Worm (Caenorhabditis elegans): ENCODE data around the gene C52A11.3.
A peak's percentile ranks its signal among the peaks of the same experiment; 100 is the strongest.

The C52A11.3 gene

ce11 chrII:10696060-10696459 lies 41.1 kb upstream of the C52A11.3 start:
- TF ChIP-seq aha-1 (tag) (no peak), dmd-6 (GFP tag; IDR thresholded peaks at IDR 0.05) (no peak), ces-1 (GFP tag; optimal IDR thresholded peaks at IDR 0.05) (peak; percentile 60)

ce11 chrII:10703594-10704384 lies 33.4 kb upstream of the C52A11.3 start, which contains the start of gene col-79:
Gene col-79 (plus strand): TSS chrII:10703613.
- TF ChIP-seq madf-5 (GFP tag; IDR thresholded peaks at IDR 0.05) (no peak), nhr-48 (tag; optimal IDR thresholded peaks at IDR 0.05) (no peak), mxl-3 (GFP tag; optimal IDR thresholded peaks at IDR 0.05) (no peak), egl-43 (GFP tag; IDR thresholded peaks at IDR 0.05) (no peak), unc-62 (GFP tag; optimal IDR thresholded peaks at IDR 0.05 in 1 of 2) (peak in 1 of 2 experiments; percentile 82), unc-62 (tag; optimal IDR thresholded peaks at IDR 0.05) (no peak), D1046.2 (GFP tag; IDR thresholded peaks at IDR 0.05) (0 out of 2 replicates have a peak, but pooled peaks have one; percentile 10), zfp-2 (tag; optimal IDR thresholded peaks at IDR 0.05) (no peak), set-16 (GFP tag; IDR thresholded peaks at IDR 0.05) (peak; percentile 91), duxl-1 (tag; optimal IDR thresholded peaks at IDR 0.05; ENCODE audit: poor library complexity) (no peak), ces-1 (GFP tag; optimal IDR thresholded peaks at IDR 0.05) (no peak)

ce11 chrII:10704575-10705170 lies 32.5 kb upstream of the C52A11.3 start, which contains the start of gene col-39:
Gene col-39 (plus strand): TSS chrII:10704916.
- no peak for TF ChIP-seq mep-1 (tag; optimal IDR thresholded peaks at IDR 0.05)
- peak in 1 of 2 experiments; percentile 95; a peak in 2 of 4 replicates for TF ChIP-seq madf-5 (GFP tag; IDR thresholded peaks at IDR 0.05)
- no peak for TF ChIP-seq T20F7.1 (GFP tag; optimal IDR thresholded peaks at IDR 0.05)
- TF ChIP-seq unc-62 (GFP tag; optimal IDR thresholded peaks at IDR 0.05 in 1 of 2), result peak in 1 of 2 experiments; percentile 88
- no peak for TF ChIP-seq unc-62 (tag; optimal IDR thresholded peaks at IDR 0.05)
- peak; percentile 17 for TF ChIP-seq hlh-30 (tag; optimal IDR thresholded peaks at IDR 0.05; ENCODE audit: insufficient read depth)
- peak; percentile 34 for TF ChIP-seq nhr-25 (tag; optimal IDR thresholded peaks at IDR 0.05; ENCODE audit: borderline replicate concordance, insufficient read depth)
- no peak for TF ChIP-seq php-3 (GFP tag; IDR thresholded peaks at IDR 0.05)
- no peak for TF ChIP-seq fkh-10 (GFP tag; optimal IDR thresholded peaks at IDR 0.05)
- peak; percentile 32 for TF ChIP-seq ama-1 (optimal IDR thresholded peaks at IDR 0.05)
- no peak for TF ChIP-seq spr-3 (GFP tag; optimal IDR thresholded peaks at IDR 0.05)
- TF ChIP-seq cey-2 (tag; optimal IDR thresholded peaks at IDR 0.05; ENCODE audit: borderline replicate concordance, insufficient read depth), result no peak

ce11 chrII:10705347-10705996 lies 31.7 kb upstream of the C52A11.3 start:
- TF ChIP-seq snpc-4 (tag; optimal IDR thresholded peaks at IDR 0.05) (no peak), fos-1 (tag; optimal IDR thresholded peaks at IDR 0.05) (no peak), mep-1 (tag; optimal IDR thresholded peaks at IDR 0.05) (no peak), ZK337.2 (GFP tag; IDR thresholded peaks at IDR 0.05) (no peak), zip-2 (tag; optimal IDR thresholded peaks at IDR 0.05) (no peak), dmd-9 (GFP tag; IDR thresholded peaks at IDR 0.05) (no peak), lin-38 (GFP tag; IDR thresholded peaks at IDR 0.05) (peak; percentile 12), ceh-20 (GFP tag; IDR thresholded peaks at IDR 0.05) (no peak), hmg-1.1 (GFP tag; IDR thresholded peaks at IDR 0.05) (no peak), Y5F2A.4 (GFP tag; optimal IDR thresholded peaks at IDR 0.05) (peak; percentile 16), dmd-8 (GFP tag; IDR thresholded peaks at IDR 0.05) (no peak), lin-39 (tag; optimal IDR thresholded peaks at IDR 0.05) (no peak), mxl-2 (GFP tag; conservative IDR thresholded peaks at IDR 0.05) (no peak), jun-1 (tag; optimal IDR thresholded peaks at IDR 0.05) (no peak), lsy-2 (tag; optimal IDR thresholded peaks at IDR 0.05) (no peak), F10B5.3 (tag; optimal IDR thresholded peaks at IDR 0.05) (no peak), ceh-44 (GFP tag; IDR thresholded peaks at IDR 0.05) (peak; percentile 13; the same call in 1 of the 2 replicates), pqm-1 (tag; optimal IDR thresholded peaks at IDR 0.05) (no peak), spr-3 (GFP tag; optimal IDR thresholded peaks at IDR 0.05) (no peak), rbr-2 (tag; optimal IDR thresholded peaks at IDR 0.05) (no peak), zfp-2 (tag; optimal IDR thresholded peaks at IDR 0.05) (no peak), aly-2 (tag; optimal IDR thresholded peaks at IDR 0.05) (no peak), Y75B8A.6 (GFP tag; IDR thresholded peaks at IDR 0.05) (no peak)
